Fruit fly (Drosophila melanogaster): ENCODE results near the gene eg.

eg gene

dm6 chr3L:21832203-21833160 is 24.0 kb downstream of the eg start, which contains the start of the genes CG7148 and Nopp140 (continued):
- no peak for TF ChIP-seq CG14860 (GFP tag; IDR thresholded peaks at IDR 0.05; ENCODE audit: partially characterized antibody)
- TF ChIP-seq Sry-δ (GFP tag; optimal IDR thresholded peaks at IDR 0.05), result peak; percentile 51
- peak; percentile 40 for TF ChIP-seq CG6765 (GFP tag; optimal IDR thresholded peaks at IDR 0.05)
- TF ChIP-seq CG4707 (GFP tag; optimal IDR thresholded peaks at IDR 0.05), result peak; percentile 16
- peak; percentile 49; the same call in 1 of the 2 replicates for TF ChIP-seq CG7372 (GFP tag; IDR thresholded peaks at IDR 0.05)
- TF ChIP-seq exex (tag; optimal IDR thresholded peaks at IDR 0.05), result no peak
- no peak for TF ChIP-seq CG31365 (tag; optimal IDR thresholded peaks at IDR 0.05)
- TF ChIP-seq nau (GFP tag; optimal IDR thresholded peaks at IDR 0.05), result no peak
- TF ChIP-seq Dek (tag; optimal IDR thresholded peaks at IDR 0.05), result peak; percentile 46
- TF ChIP-seq Hr51 (GFP tag; optimal IDR thresholded peaks at IDR 0.05), result peak; percentile 52 to 59
- peak; percentile 54 for TF ChIP-seq sisA (GFP tag; IDR thresholded peaks at IDR 0.05)
- peak; percentile 89 for TF ChIP-seq B-H2 (GFP tag; optimal IDR thresholded peaks at IDR 0.05)
- no peak for TF ChIP-seq unc-4 (GFP tag; IDR thresholded peaks at IDR 0.05; ENCODE audit: partially characterized antibody)
- TF ChIP-seq CG1603 (tag; optimal IDR thresholded peaks at IDR 0.05), result peak; percentile 87
- peak; percentile 33 for TF ChIP-seq D19B (GFP tag; optimal IDR thresholded peaks at IDR 0.05)
- TF ChIP-seq fu2 (GFP tag; optimal IDR thresholded peaks at IDR 0.05), result peak; percentile 68
- no peak for TF ChIP-seq CG6791 (GFP tag; IDR thresholded peaks at IDR 0.05; ENCODE audit: partially characterized antibody)
- TF ChIP-seq Scr (GFP tag; IDR thresholded peaks at IDR 0.05; ENCODE audit: partially characterized antibody), result no peak; the same call in 1 of the 2 replicates
- peak; percentile 59 for TF ChIP-seq repo (GFP tag; optimal IDR thresholded peaks at IDR 0.05)
- TF ChIP-seq Hey (tag; optimal IDR thresholded peaks at IDR 0.05), result no peak
- 0 out of 2 replicates have a peak, but pooled peaks have one; percentile 25 for TF ChIP-seq bowl (GFP tag; IDR thresholded peaks at IDR 0.05)
- no peak for TF ChIP-seq CG6854 (GFP tag; optimal IDR thresholded peaks at IDR 0.05)
- no peak for TF ChIP-seq jigr1 (GFP tag; IDR thresholded peaks at IDR 0.05)
- TF ChIP-seq gt (GFP tag; IDR thresholded peaks at IDR 0.05), result no peak
- peak; percentile 83 for TF ChIP-seq Xbp1 (GFP tag; optimal IDR thresholded peaks at IDR 0.05)
- peak; percentile 61 for TF ChIP-seq CoRest (tag; optimal IDR thresholded peaks at IDR 0.05)
- TF ChIP-seq CG3407 (GFP tag; optimal IDR thresholded peaks at IDR 0.05), result peak; percentile 2
- peak; percentile 42; the same call in 1 of the 2 replicates for TF ChIP-seq Rx (GFP tag; IDR thresholded peaks at IDR 0.05)
- TF ChIP-seq CG4404 (GFP tag; IDR thresholded peaks at IDR 0.05), result 0 out of 2 replicates have a peak, but pooled peaks have one; percentile 11
- TF ChIP-seq CG7271 (tag; optimal IDR thresholded peaks at IDR 0.05), result no peak
- TF ChIP-seq CG8478 (optimal IDR thresholded peaks at IDR 0.05), result no peak
- TF ChIP-seq CG8089 (GFP tag; optimal IDR thresholded peaks at IDR 0.05), result peak; percentile 67
- TF ChIP-seq corto (GFP tag; optimal IDR thresholded peaks at IDR 0.05), result no peak
- no peak for TF ChIP-seq pros (GFP tag; optimal IDR thresholded peaks at IDR 0.05)
- peak; percentile 78 for TF ChIP-seq CG12659 (GFP tag; optimal IDR thresholded peaks at IDR 0.05)
- peak; percentile 61 for TF ChIP-seq CG8944 (GFP tag; optimal IDR thresholded peaks at IDR 0.05)
- no peak for TF ChIP-seq Atf-2 (GFP tag; optimal IDR thresholded peaks at IDR 0.05)
- no peak for TF ChIP-seq CG10959 (GFP tag; IDR thresholded peaks at IDR 0.05)
- TF ChIP-seq Dll (GFP tag; IDR thresholded peaks at IDR 0.05; ENCODE audit: partially characterized antibody), result 0 out of 4 replicates have a peak, but pooled peaks have one; percentile 35
- TF ChIP-seq Hsf (GFP tag; optimal IDR thresholded peaks at IDR 0.05), result peak; percentile 66
- peak; percentile 63 for TF ChIP-seq CG7839 (tag; optimal IDR thresholded peaks at IDR 0.05)
- peak; percentile 66 for TF ChIP-seq CG33213 (GFP tag; optimal IDR thresholded peaks at IDR 0.05)
- peak; percentile 50 for TF ChIP-seq CG6813 (GFP tag; optimal IDR thresholded peaks at IDR 0.05)
- TF ChIP-seq caup (GFP tag; optimal IDR thresholded peaks at IDR 0.05; ENCODE audit: severe bottlenecking), result peak; percentile 71
- TF ChIP-seq CG2678 (tag; optimal IDR thresholded peaks at IDR 0.05), result no peak
- TF ChIP-seq C15 (GFP tag; IDR thresholded peaks at IDR 0.05), result peak; percentile 13; the same call in 1 of the 3 replicates
- TF ChIP-seq NfI (GFP tag; optimal IDR thresholded peaks at IDR 0.05), result peak; percentile 81

All from whole organism, embryonic.